Worm (Caenorhabditis elegans) whole organism, L3 larva: ENCODE data around the gene srh-72.
A peak's percentile ranks its signal among the peaks of the same experiment; 100 is the strongest.

Experiments
- R02D3.7 ChIP-seq: fragments of 150-350 bp; optimal IDR thresholded peaks from 2 replicates; lab custom pipeline; 2014; ENCODE audit warnings: missing biosample characterization, missing genetic modification characterization
- nhr-76 ChIP-seq: fragments of 150-350 bp; sonication (generic microtip); optimal IDR thresholded peaks from 5 replicates; lab custom pipeline; 2014; ENCODE audit warnings: missing biosample characterization, missing genetic modification characterization
- pha-4 ChIP-seq: fragments of 150-350 bp; optimal IDR thresholded peaks from 2 replicates; lab custom pipeline; 2014; ENCODE audit warnings: missing biosample characterization, missing genetic modification reagents, missing genetic modification characterization

ce11 chrII:1621795-1622194 is 18.6 kb downstream of the srh-72 start:
- TF ChIP-seq pha-4 (peak; percentile 65), nhr-76 (tag; lab: Kevin White, UChicago) (no peak), R02D3.7 (tag; lab: Kevin White, UChicago) (no peak)
